Fruit fly (Drosophila melanogaster): Measurements from ENCODE around the gene CG4080.

CG4080 gene

dm6 chr3L:9426656-9427294 lies 27.7 kb upstream of the CG4080 start, which contains the start of the genes Atat and Shc (continued):
- peak; percentile 90 for TF ChIP-seq Sox100B (GFP tag; optimal IDR thresholded peaks at IDR 0.05)
- TF ChIP-seq stwl (tag; optimal IDR thresholded peaks at IDR 0.05) = peak; percentile 48
- TF ChIP-seq CG12744 (GFP tag; optimal IDR thresholded peaks at IDR 0.05) = peak; percentile 99
- peak; percentile 61 for TF ChIP-seq Sry-β (GFP tag; optimal IDR thresholded peaks at IDR 0.05)
- peak; percentile 100 for TF ChIP-seq sens (GFP tag)
- TF ChIP-seq Hey (tag; optimal IDR thresholded peaks at IDR 0.05) = peak; percentile 95
- peak; percentile 99 for TF ChIP-seq disco-r (GFP tag; optimal IDR thresholded peaks at IDR 0.05)
- peak; percentile 77 for TF ChIP-seq fd102C (GFP tag; optimal IDR thresholded peaks at IDR 0.05)
- peak; percentile 90 for TF ChIP-seq CG30020 (tag; optimal IDR thresholded peaks at IDR 0.05)
- TF ChIP-seq ATbp (GFP tag; optimal IDR thresholded peaks at IDR 0.05) = peak; percentile 93
- peak; percentile 99 for TF ChIP-seq ems (GFP tag; optimal IDR thresholded peaks at IDR 0.05)
- TF ChIP-seq CG10431 (GFP tag; optimal IDR thresholded peaks at IDR 0.05) = peak; percentile 86
- TF ChIP-seq esg (GFP tag; conservative IDR thresholded peaks at IDR 0.05) = peak; percentile 100
- peak; percentile 98 for TF ChIP-seq Lhr (GFP tag; optimal IDR thresholded peaks at IDR 0.05)
- TF ChIP-seq CG15696 (tag; optimal IDR thresholded peaks at IDR 0.05) = peak; percentile 99
- peak; percentile 99 for TF ChIP-seq CG8765 (GFP tag; IDR thresholded peaks at IDR 0.05)
- no peak for TF ChIP-seq fru (optimal IDR thresholded peaks at IDR 0.05)
- peak; percentile 100 for TF ChIP-seq bab2 (GFP tag; optimal IDR thresholded peaks at IDR 0.05)
- peak; percentile 98 for TF ChIP-seq CG10543 (GFP tag; optimal IDR thresholded peaks at IDR 0.05)
- peak; percentile 100 for TF ChIP-seq tgo (GFP tag; IDR thresholded peaks at IDR 0.05)
- TF ChIP-seq Lpt (GFP tag; optimal IDR thresholded peaks at IDR 0.05) = no peak
- TF ChIP-seq CG7786 (GFP tag; optimal IDR thresholded peaks at IDR 0.05) = peak; percentile 100
- peak; percentile 97 for TF ChIP-seq Hmx (GFP tag; optimal IDR thresholded peaks at IDR 0.05)
- peak; percentile 99 for TF ChIP-seq ci (GFP tag; IDR thresholded peaks at IDR 0.05)
- TF ChIP-seq kah (GFP tag; optimal IDR thresholded peaks at IDR 0.05) = peak; percentile 89
- TF ChIP-seq Tbp (GFP tag; optimal IDR thresholded peaks at IDR 0.05) = no peak
- TF ChIP-seq CG9437 (GFP tag; optimal IDR thresholded peaks at IDR 0.05) = peak; percentile 77
- TF ChIP-seq CG8388 (GFP tag; optimal IDR thresholded peaks at IDR 0.05) = peak; percentile 94
- peak; percentile 100 for TF ChIP-seq Sry-δ (GFP tag; optimal IDR thresholded peaks at IDR 0.05)
- TF ChIP-seq crc (GFP tag; optimal IDR thresholded peaks at IDR 0.05) = peak; percentile 98
- TF ChIP-seq Opbp (GFP tag; IDR thresholded peaks at IDR 0.05; ENCODE audit: partially characterized antibody) = peak; percentile 89
- TF ChIP-seq D (optimal IDR thresholded peaks at IDR 0.05) = no peak
- TF ChIP-seq D (GFP tag; optimal IDR thresholded peaks at IDR 0.05) = peak; percentile 97
- TF ChIP-seq NFAT (GFP tag; IDR thresholded peaks at IDR 0.05) = peak; percentile 100
- TF ChIP-seq fd96Cb (tag; optimal IDR thresholded peaks at IDR 0.05) = peak; percentile 99
- peak; percentile 98 for TF ChIP-seq CG32767 (GFP tag; IDR thresholded peaks at IDR 0.05)
- TF ChIP-seq CG13296 (GFP tag; optimal IDR thresholded peaks at IDR 0.05) = peak; percentile 97
- peak; percentile 95 for TF ChIP-seq CG12299 (tag; optimal IDR thresholded peaks at IDR 0.05)
- TF ChIP-seq pan (optimal IDR thresholded peaks at IDR 0.05) = no peak
- peak in 1 of 2 experiments; percentile 99 for TF ChIP-seq pan (GFP tag; optimal IDR thresholded peaks at IDR 0.05 in 1 of 2, IDR thresholded peaks at IDR 0.05 in 1 of 2)
- peak; percentile 97 for TF ChIP-seq lbe (GFP tag; optimal IDR thresholded peaks at IDR 0.05)
- TF ChIP-seq wek (GFP tag; optimal IDR thresholded peaks at IDR 0.05) = peak; percentile 83
- peak; percentile 98 for TF ChIP-seq CG18476 (GFP tag; optimal IDR thresholded peaks at IDR 0.05)
- TF ChIP-seq Ssrp (tag; optimal IDR thresholded peaks at IDR 0.05) = peak; percentile 99
- peak; percentile 47 for TF ChIP-seq CG7745 (tag; optimal IDR thresholded peaks at IDR 0.05)
- TF ChIP-seq CG13624 (GFP tag; optimal IDR thresholded peaks at IDR 0.05) = peak; percentile 100
- TF ChIP-seq CG8290 (GFP tag; optimal IDR thresholded peaks at IDR 0.05) = peak; percentile 99
- peak; percentile 98 to 100 for TF ChIP-seq CG8290 (tag; optimal IDR thresholded peaks at IDR 0.05)
- TF ChIP-seq CG17912 (GFP tag; optimal IDR thresholded peaks at IDR 0.05) = peak; percentile 93
- peak; percentile 100 for TF ChIP-seq ind (GFP tag; optimal IDR thresholded peaks at IDR 0.05)
- TF ChIP-seq CG8359 (GFP tag; optimal IDR thresholded peaks at IDR 0.05; ENCODE audit: borderline replicate concordance) = peak; percentile 90

Data from whole organism, embryonic.